Worm (Caenorhabditis elegans) whole organism, L4 larva: Measurements from ENCODE around the gene C16C8.22.

Source experiments
- Y105C5A.15 ChIP-seq: fragments of 200-800 bp; sonication (Bioruptor generic); IDR thresholded peaks from 2 replicates; pipeline ENCODE4 v1.3.6; 2022; ENCODE audit warnings: missing genetic modification characterization, missing compliant biosample characterization
- ZK546.5 ChIP-seq, 2 experiments: sonication (generic microtip); optimal IDR thresholded peaks; 2 replicates each; lab custom pipeline; 2017; ENCODE audit warnings: missing biosample characterization in 2 of 2, missing genetic modification characterization in 2 of 2
- aha-1 ChIP-seq: fragments of 150-350 bp; peaks from one replicate; lab custom pipeline; 2014; ENCODE audit warnings: missing biosample characterization, missing genetic modification characterization
- ama-1 ChIP-seq: fragments of 150-350 bp; optimal IDR thresholded peaks from 2 replicates; lab custom pipeline; 2014; ENCODE audit warnings: inconsistent platforms, mixed read lengths
- attf-4 ChIP-seq: sonication (generic microtip); optimal IDR thresholded peaks from 3 replicates; lab custom pipeline; 2017; ENCODE audit warnings: missing biosample characterization, missing genetic modification characterization
- egl-43 ChIP-seq: fragments of 200-800 bp; sonication (Bioruptor generic); IDR thresholded peaks from 2 replicates; pipeline ENCODE4 v1.3.6; 2022; ENCODE audit warnings: missing genetic modification reagents, missing genetic modification characterization, missing compliant biosample characterization
- lin-39 ChIP-seq: fragments of 150-350 bp; optimal IDR thresholded peaks from 2 replicates; lab custom pipeline; 2014; ENCODE audit warnings: missing biosample characterization, missing genetic modification reagents, missing genetic modification characterization
- nhr-11 ChIP-seq: fragments of 150-350 bp; optimal IDR thresholded peaks from 2 replicates; lab custom pipeline; 2014; ENCODE audit warnings: missing biosample characterization, missing genetic modification characterization
- nhr-28 ChIP-seq: fragments of 150-350 bp; optimal IDR thresholded peaks from 2 replicates; lab custom pipeline; 2014; ENCODE audit warnings: missing biosample characterization, missing genetic modification characterization
- nhr-77 ChIP-seq: fragments of 150-350 bp; optimal IDR thresholded peaks from 2 replicates; lab custom pipeline; 2014; ENCODE audit warnings: missing biosample characterization, missing genetic modification characterization
- ztf-11 ChIP-seq: fragments of 150-350 bp; optimal IDR thresholded peaks from 2 replicates; lab custom pipeline; 2014; ENCODE audit warnings: missing biosample characterization, missing genetic modification characterization

DNA sequence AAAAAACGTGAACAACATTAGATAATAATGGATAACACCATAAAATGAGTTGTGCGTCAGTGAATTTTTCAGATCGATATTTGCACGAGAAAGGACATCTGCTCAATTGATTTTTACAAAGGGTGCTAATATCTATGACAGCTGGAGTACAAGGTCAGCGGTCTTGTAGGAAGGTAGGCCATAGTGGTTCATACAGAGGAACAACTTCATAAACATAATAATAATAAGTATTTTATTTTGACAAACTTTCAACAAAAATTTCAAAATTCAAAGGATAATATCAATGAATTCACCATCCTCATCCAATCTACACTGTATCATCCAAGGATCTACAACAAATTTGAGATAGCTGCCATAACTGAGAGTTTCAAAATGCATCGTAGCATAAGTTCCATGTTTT lies 34.1 kb upstream of the C16C8.22 start, which contains the start of gene fbxb-104:
- no peak for TF ChIP-seq Y105C5A.15 (GFP tag; lab: Robert Waterston, UW)
- no peak for TF ChIP-seq lin-39 (tag; lab: Kevin White, UChicago)
- TF ChIP-seq egl-43 (GFP tag; lab: Robert Waterston, UW), result no peak
- no peak for TF ChIP-seq nhr-28 (tag; lab: Kevin White, UChicago)
- TF ChIP-seq ama-1 (lab: Kevin White, UChicago), result no peak
- no peak for TF ChIP-seq ztf-11
- TF ChIP-seq nhr-77, result no peak
- no peak for TF ChIP-seq nhr-11
- no peak for TF ChIP-seq ZK546.5 (tag; optimal IDR thresholded peaks at IDR 0.05; lab: Kevin White, UChicago)
- TF ChIP-seq attf-4, result no peak
- TF ChIP-seq aha-1, result no peak
